Fruit fly (Drosophila melanogaster): ENCODE measurements around the gene CG9717.

Gene CG9717

DNA sequence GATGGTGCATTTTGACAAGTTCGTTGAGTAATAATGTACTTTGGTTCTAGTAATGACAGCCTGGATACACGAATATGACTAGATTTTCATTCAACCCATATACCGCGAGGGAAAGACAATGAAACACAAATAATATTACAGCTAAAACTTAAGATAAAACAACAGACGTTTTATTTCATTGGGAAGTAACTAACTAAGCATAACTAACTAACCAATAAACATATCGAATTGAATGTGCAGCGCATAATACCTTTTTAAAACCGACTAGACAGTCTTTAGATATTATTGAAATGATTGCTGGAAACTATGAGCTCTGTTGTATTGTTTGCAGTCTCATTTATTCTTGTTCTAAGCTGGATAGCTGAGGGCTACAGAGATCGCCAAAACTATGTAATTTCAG lies 18.8 kb upstream of the CG9717 start, which contains the start of gene CG31016:
CG31016 (plus strand) TSS at position 301 of the 400 bp plus-strand sequence.
- TF ChIP-seq Sox102F (GFP tag; optimal IDR thresholded peaks at IDR 0.05), result no peak
- TF ChIP-seq Blimp-1 (GFP tag; optimal IDR thresholded peaks at IDR 0.05), result no peak
- no peak for TF ChIP-seq fd85E (GFP tag; optimal IDR thresholded peaks at IDR 0.05)
- TF ChIP-seq CG3032 (tag; optimal IDR thresholded peaks at IDR 0.05), result no peak
- TF ChIP-seq Sox14 (GFP tag; optimal IDR thresholded peaks at IDR 0.05), result no peak
- no peak for TF ChIP-seq CG8319 (GFP tag; optimal IDR thresholded peaks at IDR 0.05)
- no peak for TF ChIP-seq eg (GFP tag; IDR thresholded peaks at IDR 0.05)
- TF ChIP-seq Gug (GFP tag; IDR thresholded peaks at IDR 0.05), result no peak
- no peak for TF ChIP-seq CG15336 (GFP tag; IDR thresholded peaks at IDR 0.05)
- no peak for TF ChIP-seq Eip93F (GFP tag; optimal IDR thresholded peaks at IDR 0.05)

DNA sequence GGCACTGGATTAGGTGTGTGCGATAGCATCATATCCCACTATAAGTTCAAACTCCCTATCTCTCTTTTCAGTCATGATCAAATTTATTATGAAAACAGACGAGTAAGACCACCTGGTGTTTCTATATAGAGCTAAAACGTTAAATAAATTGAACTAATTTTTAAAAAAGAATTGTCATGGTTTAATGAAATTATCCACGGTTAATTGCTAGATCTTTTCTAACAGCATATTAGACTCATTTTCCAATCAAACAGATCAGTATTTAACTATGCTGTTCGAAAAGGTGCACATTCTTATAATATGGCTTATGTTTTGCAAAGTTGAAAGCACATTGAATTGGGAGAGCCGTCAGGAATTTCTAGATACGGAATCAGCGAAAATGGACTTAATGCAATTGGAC lies 16.8 kb upstream of the CG9717 start, which contains the start of gene PH4alphaNE3:
PH4alphaNE3 (plus strand) TSS at position 301 of the 400 bp plus-strand sequence.
- no peak for TF ChIP-seq CG11902 (GFP tag; optimal IDR thresholded peaks at IDR 0.05)
- no peak for TF ChIP-seq CG32006 (GFP tag; optimal IDR thresholded peaks at IDR 0.05)
- no peak for TF ChIP-seq acj6 (GFP tag; optimal IDR thresholded peaks at IDR 0.05)
- no peak for TF ChIP-seq eg (GFP tag; IDR thresholded peaks at IDR 0.05)
- no peak for TF ChIP-seq CG15336 (GFP tag; IDR thresholded peaks at IDR 0.05)
- no peak for TF ChIP-seq net (GFP tag; optimal IDR thresholded peaks at IDR 0.05)
- no peak for TF ChIP-seq CG8119 (GFP tag; IDR thresholded peaks at IDR 0.05)
- no peak for TF ChIP-seq CG16779 (tag; optimal IDR thresholded peaks at IDR 0.05)
- TF ChIP-seq Ets96B (tag; optimal IDR thresholded peaks at IDR 0.05), result no peak
- TF ChIP-seq CG10631 (GFP tag; optimal IDR thresholded peaks at IDR 0.05), result no peak

DNA sequence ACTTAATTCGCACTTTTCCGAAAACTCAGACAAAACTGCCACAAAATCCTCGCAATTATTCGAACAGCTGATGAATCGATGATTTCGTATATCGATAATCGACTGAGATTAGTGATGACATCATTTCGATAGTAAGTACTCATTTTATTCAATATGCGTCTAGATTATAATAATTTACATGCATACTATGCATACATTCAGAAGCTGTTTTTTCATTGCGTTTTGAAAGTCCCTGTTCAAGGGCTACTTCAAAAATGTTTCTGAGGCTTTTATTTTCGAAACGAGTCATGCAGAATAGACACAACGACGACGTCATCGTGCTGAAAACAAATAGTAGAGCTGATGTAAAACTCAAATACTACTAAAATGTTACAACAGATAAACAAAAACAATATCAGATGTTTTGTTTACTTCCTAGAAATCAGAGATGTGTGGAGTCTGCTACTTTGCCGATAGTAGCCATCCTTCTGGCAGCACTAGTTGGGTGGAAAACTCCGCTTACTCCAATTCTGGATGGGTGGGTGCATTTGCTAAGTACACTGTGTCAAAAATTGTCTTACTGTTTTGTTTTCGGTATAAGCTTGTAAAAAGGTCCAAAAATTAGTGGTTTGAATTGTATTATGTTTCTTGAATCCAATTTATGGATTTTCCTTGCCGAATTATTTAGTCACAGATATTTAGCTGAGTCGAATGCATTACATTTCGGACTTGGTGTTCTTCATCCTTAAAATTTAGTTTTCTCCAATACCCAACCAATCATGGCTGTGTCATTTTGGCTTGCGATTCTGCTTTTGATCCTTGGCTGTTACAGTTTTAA lies 14.5 kb upstream of the CG9717 start, which contains the start of the genes CG2246 and CG31021:
CG2246 (minus strand) TSS at position 50 of the 817 bp plus-strand sequence.
CG31021 (plus strand) TSS at position 767 of the 817 bp plus-strand sequence.
- TF ChIP-seq acj6 (GFP tag; optimal IDR thresholded peaks at IDR 0.05), result peak; percentile 30
- peak; percentile 35 for TF ChIP-seq CG8319 (GFP tag; optimal IDR thresholded peaks at IDR 0.05)
- no peak for TF ChIP-seq fd59A (GFP tag; optimal IDR thresholded peaks at IDR 0.05)
- TF ChIP-seq CG8632 (GFP tag; optimal IDR thresholded peaks at IDR 0.05), result no peak
- TF ChIP-seq dac (GFP tag; optimal IDR thresholded peaks at IDR 0.05), result no peak
- no peak for TF ChIP-seq dsx (GFP tag; optimal IDR thresholded peaks at IDR 0.05; ENCODE audit: poor library complexity, severe bottlenecking)
- TF ChIP-seq CG34406 (GFP tag; optimal IDR thresholded peaks at IDR 0.05), result no peak
- TF ChIP-seq CG11902 (GFP tag; optimal IDR thresholded peaks at IDR 0.05), result peak; percentile 9
- no peak for TF ChIP-seq vri (GFP tag; optimal IDR thresholded peaks at IDR 0.05)
- peak; percentile 82 for TF ChIP-seq svp (GFP tag)
- peak; percentile 41 for TF ChIP-seq Met (GFP tag; optimal IDR thresholded peaks at IDR 0.05)
- TF ChIP-seq Ets21C (GFP tag; optimal IDR thresholded peaks at IDR 0.05), result no peak
- TF ChIP-seq esn (GFP tag; optimal IDR thresholded peaks at IDR 0.05), result peak; percentile 52
- peak; percentile 32; the same call in 1 of the 2 replicates for TF ChIP-seq CG15336 (GFP tag; IDR thresholded peaks at IDR 0.05)
- peak; percentile 88 for TF ChIP-seq fkh (GFP tag; optimal IDR thresholded peaks at IDR 0.05)
- TF ChIP-seq Hr39 (GFP tag; optimal IDR thresholded peaks at IDR 0.05), result peak; percentile 52
- TF ChIP-seq CG3919 (GFP tag; optimal IDR thresholded peaks at IDR 0.05), result peak; percentile 14
- TF ChIP-seq CG6163 (GFP tag; IDR thresholded peaks at IDR 0.05), result peak; percentile 54; the same call in 2 of the 3 replicates
- peak; percentile 14 for TF ChIP-seq CG10669 (GFP tag; optimal IDR thresholded peaks at IDR 0.05)
- 0 out of 2 replicates have a peak, but pooled peaks have one; percentile 16 for TF ChIP-seq Gug (GFP tag; IDR thresholded peaks at IDR 0.05)
- no peak for TF ChIP-seq CG1621 (tag; optimal IDR thresholded peaks at IDR 0.05)
- no peak for TF ChIP-seq salr (GFP tag; optimal IDR thresholded peaks at IDR 0.05)
- 0 out of 3 replicates have a peak, but pooled peaks have one; percentile 14 for TF ChIP-seq CG8119 (GFP tag; IDR thresholded peaks at IDR 0.05)
- no peak for TF ChIP-seq Blimp-1 (GFP tag; optimal IDR thresholded peaks at IDR 0.05)
- peak; percentile 11 for TF ChIP-seq CG6792 (GFP tag; optimal IDR thresholded peaks at IDR 0.05)
- TF ChIP-seq lz (GFP tag; optimal IDR thresholded peaks at IDR 0.05), result peak; percentile 55
- TF ChIP-seq CG11294 (GFP tag; IDR thresholded peaks at IDR 0.05), result no peak
- no peak for TF ChIP-seq achi (GFP tag; optimal IDR thresholded peaks at IDR 0.05)
- no peak for TF ChIP-seq CG32006 (GFP tag; optimal IDR thresholded peaks at IDR 0.05)
- no peak for TF ChIP-seq CG11762 (GFP tag; optimal IDR thresholded peaks at IDR 0.05; ENCODE audit: insufficient read depth)
- no peak for TF ChIP-seq net (GFP tag; optimal IDR thresholded peaks at IDR 0.05)
- peak; percentile 34 for TF ChIP-seq Smox (GFP tag; optimal IDR thresholded peaks at IDR 0.05)
- TF ChIP-seq spab (GFP tag; optimal IDR thresholded peaks at IDR 0.05), result no peak
- no peak for TF ChIP-seq CG16779 (tag; optimal IDR thresholded peaks at IDR 0.05)
- TF ChIP-seq Sox102F (GFP tag; optimal IDR thresholded peaks at IDR 0.05), result peak; percentile 0
- TF ChIP-seq fd85E (GFP tag; optimal IDR thresholded peaks at IDR 0.05), result no peak
- no peak for TF ChIP-seq CG4318 (GFP tag; optimal IDR thresholded peaks at IDR 0.05)
- no peak for TF ChIP-seq Lpt (GFP tag; optimal IDR thresholded peaks at IDR 0.05)
